Worm (Caenorhabditis elegans): Measurements from ENCODE around the gene pck-1.

- TF ChIP-seq fos-1 (tag; optimal IDR thresholded peaks at IDR 0.05), result no peak
- no peak for TF ChIP-seq ama-1 (optimal IDR thresholded peaks at IDR 0.05)
- no peak for TF ChIP-seq nhr-237 (tag; optimal IDR thresholded peaks at IDR 0.05)
- TF ChIP-seq pqm-1 (tag; optimal IDR thresholded peaks at IDR 0.05), result no peak
- no peak for TF ChIP-seq ztf-4 (tag; optimal IDR thresholded peaks at IDR 0.05)
- no peak for TF ChIP-seq mdl-1 (tag; optimal IDR thresholded peaks at IDR 0.05)
- TF ChIP-seq fkh-10 (GFP tag; optimal IDR thresholded peaks at IDR 0.05), result no peak
- TF ChIP-seq nhr-77 (tag; optimal IDR thresholded peaks at IDR 0.05), result no peak
- TF ChIP-seq nhr-67 (tag; optimal IDR thresholded peaks at IDR 0.05), result no peak
- no peak for TF ChIP-seq elt-1 (tag; optimal IDR thresholded peaks at IDR 0.05)
- no peak for TF ChIP-seq egl-27 (tag; optimal IDR thresholded peaks at IDR 0.05)
- TF ChIP-seq ztf-11 (tag; optimal IDR thresholded peaks at IDR 0.05), result no peak
Observed at ce11 chrIII:42725-43124, 23.3 kb downstream of the pck-1 start.

All from whole organism, L3 larva.